Fruit fly (Drosophila melanogaster) whole organism, prepupa: Measurements from ENCODE around the gene mRpL48.

Experiments
- CG6163 ChIP-seq: fragments of 200-800 bp; sonication (Bioruptor generic); IDR thresholded peaks from 3 replicates; pipeline ENCODE4 v1.3.6; 2022; ENCODE audit warnings: missing biosample characterization, missing genetic modification characterization
- CG6792 ChIP-seq: fragments of 200-800 bp; sonication (Bioruptor generic); optimal IDR thresholded peaks from 3 replicates; lab custom pipeline; 2016; ENCODE audit warnings: missing biosample characterization, missing genetic modification characterization
- CG6854 ChIP-seq: fragments of 200-800 bp; sonication (Bioruptor generic); optimal IDR thresholded peaks from 2 replicates; lab custom pipeline; 2017; ENCODE audit warnings: missing biosample characterization, mild to moderate bottlenecking, missing genetic modification characterization
- CG9139 ChIP-seq: fragments of 200-800 bp; sonication (Bioruptor generic); optimal IDR thresholded peaks from 3 replicates; lab custom pipeline; 2017; ENCODE audit warnings: missing biosample characterization, mild to moderate bottlenecking, missing genetic modification characterization
- OdsH ChIP-seq: fragments of 200-800 bp; sonication (Bioruptor generic); optimal IDR thresholded peaks from 3 replicates; lab custom pipeline; 2016; ENCODE audit warnings: missing biosample characterization, missing genetic modification characterization
- Sox102F ChIP-seq: fragments of 200-800 bp; sonication (Bioruptor generic); optimal IDR thresholded peaks from 2 replicates; lab custom pipeline; 2016; ENCODE audit warnings: missing biosample characterization, mild to moderate bottlenecking, missing genetic modification characterization
- acj6 ChIP-seq: fragments of 200-800 bp; sonication (Bioruptor generic); optimal IDR thresholded peaks from 3 replicates; lab custom pipeline; 2016; ENCODE audit warnings: missing biosample characterization, missing genetic modification characterization
- spab ChIP-seq: fragments of 200-800 bp; sonication (Bioruptor generic); optimal IDR thresholded peaks from 2 replicates; lab custom pipeline; 2017; ENCODE audit warnings: missing biosample characterization, mild to moderate bottlenecking, missing genetic modification characterization, missing genetic modification reagents

DNA sequence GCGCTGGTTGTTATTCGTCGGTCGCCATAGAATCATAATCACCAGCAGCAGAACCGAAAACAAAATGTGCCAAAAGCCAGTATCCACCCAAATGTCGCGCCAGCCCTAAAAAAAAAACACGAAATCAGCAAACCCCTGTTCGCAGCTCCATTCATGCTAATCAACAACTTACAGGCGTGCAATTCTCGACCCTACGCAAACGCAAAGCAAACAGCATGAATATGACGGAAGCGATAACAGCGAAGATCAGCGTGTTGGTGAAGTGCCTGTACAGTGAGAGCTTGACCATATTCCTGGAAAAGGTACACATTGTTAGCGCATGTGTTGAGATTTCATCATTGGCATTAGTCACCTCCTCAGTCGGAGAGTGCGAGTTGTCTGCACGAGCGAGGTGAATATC lies 2.2 kb upstream of the mRpL48 start:
- no peak for TF ChIP-seq CG6163
- TF ChIP-seq CG6792 (GFP tag; lab: Kevin White, UChicago): no peak
- TF ChIP-seq Sox102F (GFP tag; lab: Kevin White, UChicago): no peak
- TF ChIP-seq OdsH (GFP tag; lab: Kevin White, UChicago): no peak
- no peak for TF ChIP-seq acj6 (GFP tag; lab: Kevin White, UChicago)
- TF ChIP-seq CG9139 (GFP tag; lab: Kevin White, UChicago): no peak
- TF ChIP-seq CG6854 (GFP tag; lab: Kevin White, UChicago): no peak
- TF ChIP-seq spab: no peak
